Worm (Caenorhabditis elegans): Measurements from ENCODE around the gene rpl-28.

rpl-28 gene

ce11 chrV:12728062-12728665 lies at the start of gene rpl-28, which contains the start of gene mrpl-49:
rpl-28 (minus strand) TSS chrV:12728112.
mrpl-49 (plus strand) TSS chrV:12728631.
- TF ChIP-seq fkh-10 (GFP tag; optimal IDR thresholded peaks at IDR 0.05), result peak; percentile 42
- TF ChIP-seq nhr-71 (tag; optimal IDR thresholded peaks at IDR 0.05), result peak; percentile 91
- no peak for TF ChIP-seq fkh-4 (tag; optimal IDR thresholded peaks at IDR 0.05; ENCODE audit: borderline replicate concordance)
- TF ChIP-seq mdl-1 (tag; optimal IDR thresholded peaks at IDR 0.05), result peak in 1 of 2 experiments; percentile 88
- no peak for TF ChIP-seq pqm-1 (tag; optimal IDR thresholded peaks at IDR 0.05)
- peak; percentile 83 for TF ChIP-seq tbx-2 (tag; optimal IDR thresholded peaks at IDR 0.05)
- no peak for TF ChIP-seq pag-3 (tag; optimal IDR thresholded peaks at IDR 0.05; ENCODE audit: borderline replicate concordance, insufficient read depth)
- TF ChIP-seq Y116A8C.19 (tag; optimal IDR thresholded peaks at IDR 0.05; ENCODE audit: borderline replicate concordance), result no peak
- TF ChIP-seq F16B12.6 (tag; optimal IDR thresholded peaks at IDR 0.05), result peak; percentile 62
- peak; percentile 95 for TF ChIP-seq lin-14 (GFP tag; optimal IDR thresholded peaks at IDR 0.05)
- TF ChIP-seq ceh-63 (GFP tag; optimal IDR thresholded peaks at IDR 0.05), result no peak
- TF ChIP-seq isw-1 (GFP tag; IDR thresholded peaks at IDR 0.05), result peak; percentile 87
- peak; percentile 71 for TF ChIP-seq lir-3 (tag; optimal IDR thresholded peaks at IDR 0.05; ENCODE audit: poor library complexity)
- TF ChIP-seq nhr-28 (tag; optimal IDR thresholded peaks at IDR 0.05), result no peak
- TF ChIP-seq unc-98 (GFP tag; IDR thresholded peaks at IDR 0.05), result no peak
- TF ChIP-seq aha-1 (tag; optimal IDR thresholded peaks at IDR 0.05), result no peak
- peak; percentile 82 for TF ChIP-seq swsn-7 (tag; optimal IDR thresholded peaks at IDR 0.05)
- peak; percentile 1 for TF ChIP-seq alr-1 (tag; optimal IDR thresholded peaks at IDR 0.05; ENCODE audit: borderline replicate concordance)
- TF ChIP-seq fos-1 (tag; optimal IDR thresholded peaks at IDR 0.05), result peak; percentile 84
- no peak for TF ChIP-seq ets-5 (GFP tag; IDR thresholded peaks at IDR 0.05)
- peak; percentile 81 for TF ChIP-seq lin-13 (GFP tag; optimal IDR thresholded peaks at IDR 0.05)
- peak; percentile 42 for TF ChIP-seq aly-2 (tag; optimal IDR thresholded peaks at IDR 0.05)
- peak; percentile 89 for TF ChIP-seq xbp-1 (tag; optimal IDR thresholded peaks at IDR 0.05)
- peak; percentile 71 for TF ChIP-seq dsc-1 (tag; optimal IDR thresholded peaks at IDR 0.05)
- peak; percentile 90 for TF ChIP-seq nhr-47 (tag; optimal IDR thresholded peaks at IDR 0.05)
- no peak for TF ChIP-seq unc-30 (tag; optimal IDR thresholded peaks at IDR 0.05)
- TF ChIP-seq irx-1 (tag; optimal IDR thresholded peaks at IDR 0.05), result peak; percentile 76
- TF ChIP-seq nhr-12 (tag; optimal IDR thresholded peaks at IDR 0.05), result no peak
- peak; percentile 25 for TF ChIP-seq ztf-4 (tag; optimal IDR thresholded peaks at IDR 0.05)
- TF ChIP-seq skn-1 (tag; optimal IDR thresholded peaks at IDR 0.05), result peak; percentile 93
- TF ChIP-seq zag-1 (tag; optimal IDR thresholded peaks at IDR 0.05), result peak; percentile 48
- TF ChIP-seq rnt-1 (tag; optimal IDR thresholded peaks at IDR 0.05), result peak; percentile 84
- peak; percentile 72 for TF ChIP-seq grh-1 (GFP tag; IDR thresholded peaks at IDR 0.05)
- no peak for TF ChIP-seq egl-27 (tag; optimal IDR thresholded peaks at IDR 0.05)
- peak; percentile 91 to 94 for TF ChIP-seq lsy-2 (tag; optimal IDR thresholded peaks at IDR 0.05)
- peak; percentile 71 for TF ChIP-seq jun-1 (tag; optimal IDR thresholded peaks at IDR 0.05)
- no peak for TF ChIP-seq vab-15 (tag; optimal IDR thresholded peaks at IDR 0.05)
- TF ChIP-seq blmp-1 (tag; optimal IDR thresholded peaks at IDR 0.05), result peak; percentile 83
- no peak for TF ChIP-seq unc-62 (GFP tag; optimal IDR thresholded peaks at IDR 0.05)
- peak; percentile 93 for TF ChIP-seq nhr-85 (tag)
- TF ChIP-seq ceh-90 (tag; optimal IDR thresholded peaks at IDR 0.05), result peak; percentile 61
- peak; percentile 97 for TF ChIP-seq mep-1 (tag; optimal IDR thresholded peaks at IDR 0.05)
- TF ChIP-seq fkh-8 (tag; optimal IDR thresholded peaks at IDR 0.05), result peak; percentile 94
- peak; percentile 86 to 87 for TF ChIP-seq efl-1 (optimal IDR thresholded peaks at IDR 0.05)
- TF ChIP-seq efl-1 (GFP tag; optimal IDR thresholded peaks at IDR 0.05 in 1 of 2), result peak; percentile 84 to 98
- peak; percentile 85 for TF ChIP-seq unc-130 (tag; optimal IDR thresholded peaks at IDR 0.05)
- no peak for TF ChIP-seq hlh-17 (GFP tag; optimal IDR thresholded peaks at IDR 0.05; ENCODE audit: borderline replicate concordance)
- TF ChIP-seq ama-1 (optimal IDR thresholded peaks at IDR 0.05), result no peak
- TF ChIP-seq nhr-84 (tag; optimal IDR thresholded peaks at IDR 0.05), result no peak
- no peak for TF ChIP-seq efl-3 (GFP tag; optimal IDR thresholded peaks at IDR 0.05)
- peak; percentile 1 for TF ChIP-seq zip-4 (GFP tag; optimal IDR thresholded peaks at IDR 0.05)
- TF ChIP-seq dpl-1 (GFP tag; optimal IDR thresholded peaks at IDR 0.05), result peak; percentile 80 to 87 (median 83)

All from whole organism, L1 larva.